Worm (Caenorhabditis elegans) whole organism, young adult: Measurements from ENCODE around the gene sod-1.
A peak's percentile ranks its signal among the peaks of the same experiment; 100 is the strongest.
"Not testable (repeated sequence)": the region's sequence is repeated elsewhere in the genome, so short reads cannot be mapped to it uniquely, and the experiment has no call there.

Experiments
- C17E4.6 ChIP-seq: fragments of 200-800 bp; sonication (Bioruptor generic); IDR thresholded peaks from 2 replicates; pipeline ENCODE4 v1.3.6; 2022; ENCODE audit warnings: missing genetic modification reagents, missing genetic modification characterization, missing compliant biosample characterization
- D2030.7 ChIP-seq: fragments of 200-800 bp; sonication (Bioruptor generic); IDR thresholded peaks from 2 replicates; pipeline ENCODE4 v1.3.6; 2022; ENCODE audit warnings: missing genetic modification reagents, missing genetic modification characterization, missing compliant biosample characterization
- F10E7.11 ChIP-seq: sonication (generic microtip); optimal IDR thresholded peaks from 2 replicates; lab custom pipeline; 2017; ENCODE audit warnings: mild to moderate bottlenecking, missing genetic modification characterization, moderate library complexity, missing compliant biosample characterization
- F37B4.10 ChIP-seq: fragments of 200-800 bp; sonication (Bioruptor generic); IDR thresholded peaks from 2 replicates; pipeline ENCODE4 v1.3.6; 2022; ENCODE audit warnings: missing genetic modification characterization, missing compliant biosample characterization
- F55B11.4 ChIP-seq: sonication (generic microtip); optimal IDR thresholded peaks from 2 replicates; lab custom pipeline; 2016; ENCODE audit warnings: missing compliant biosample characterization, missing genetic modification characterization, borderline replicate concordance; ENCODE audit not compliant: insufficient read depth
- K11D2.4 ChIP-seq: fragments of 200-800 bp; sonication (Bioruptor generic); IDR thresholded peaks from 2 replicates; pipeline ENCODE4 v1.3.6; 2022; ENCODE audit warnings: missing genetic modification reagents, missing genetic modification characterization, missing compliant biosample characterization
- T26A5.8 ChIP-seq: sonication (generic microtip); optimal IDR thresholded peaks from 2 replicates; lab custom pipeline; 2016; ENCODE audit warnings: missing genetic modification characterization, missing compliant biosample characterization
- Y53G8AR.9 ChIP-seq: fragments of 200-800 bp; sonication (Bioruptor generic); conservative IDR thresholded peaks from 2 replicates; pipeline ENCODE4 v1.3.6; 2022; ENCODE audit warnings: missing genetic modification reagents, missing genetic modification characterization, missing compliant biosample characterization
- Y56A3A.18 ChIP-seq: fragments of 200-800 bp; sonication (Bioruptor generic); IDR thresholded peaks from 2 replicates; pipeline ENCODE4 v1.3.6; 2022; ENCODE audit warnings: missing genetic modification reagents, missing genetic modification characterization, missing compliant biosample characterization
- Y95B8A.8 ChIP-seq: fragments of 200-800 bp; sonication (Bioruptor generic); IDR thresholded peaks from 2 replicates; pipeline ENCODE4 v1.3.6; 2022; ENCODE audit warnings: missing genetic modification reagents, missing genetic modification characterization, missing compliant biosample characterization
- ZK185.1 ChIP-seq: sonication (generic microtip); optimal IDR thresholded peaks from 2 replicates; lab custom pipeline; 2016; ENCODE audit warnings: mild to moderate bottlenecking, missing genetic modification characterization, missing compliant biosample characterization; ENCODE audit not compliant: poor library complexity, severe bottlenecking
- athp-1 ChIP-seq: sonication (generic microtip); optimal IDR thresholded peaks from 2 replicates; lab custom pipeline; 2017; ENCODE audit warnings: mild to moderate bottlenecking, missing genetic modification characterization, missing compliant biosample characterization
- cebp-1 ChIP-seq, 2 experiments: fragments of 200-800 bp in 1 of 2; sonication (Bioruptor generic) in 1 of 2; sonication (generic microtip) in 1 of 2; IDR thresholded peaks in 1 of 2; optimal IDR thresholded peaks in 1 of 2; 2 replicates each; pipeline versions ENCODE4 v1.3.6 to Lab custom; 2017 to 2022; ENCODE audit warnings: missing compliant biosample characterization in 2 of 2, missing genetic modification characterization in 2 of 2, mild to moderate bottlenecking in 1 of 2, missing genetic modification reagents in 1 of 2, moderate library complexity in 1 of 2
- ceh-100 ChIP-seq: fragments of 200-800 bp; sonication (Bioruptor generic); IDR thresholded peaks from 2 replicates; pipeline ENCODE4 v1.3.6; 2022; ENCODE audit warnings: missing genetic modification reagents, missing genetic modification characterization, missing compliant biosample characterization
- ceh-27 ChIP-seq: fragments of 200-800 bp; sonication (Bioruptor generic); optimal IDR thresholded peaks from 2 replicates; lab custom pipeline; 2018; ENCODE audit warnings: mild to moderate bottlenecking, missing genetic modification characterization, moderate library complexity, missing compliant biosample characterization
- ceh-58 ChIP-seq: fragments of 200-800 bp; sonication (Bioruptor generic); IDR thresholded peaks from 2 replicates; pipeline ENCODE4 v1.3.6; 2022; ENCODE audit warnings: missing genetic modification characterization, missing compliant biosample characterization
- dpl-1 ChIP-seq: fragments of 150-350 bp; optimal IDR thresholded peaks from 2 replicates; lab custom pipeline; 2014; ENCODE audit warnings: missing biosample characterization, missing genetic modification reagents, missing genetic modification characterization
- egl-18 ChIP-seq: fragments of 200-800 bp; sonication (Bioruptor generic); IDR thresholded peaks from 2 replicates; pipeline ENCODE4 v1.3.6; 2022; ENCODE audit warnings: missing genetic modification reagents, missing genetic modification characterization, missing compliant biosample characterization
- egrh-3 ChIP-seq: fragments of 200-800 bp; sonication (Bioruptor generic); IDR thresholded peaks from 2 replicates; pipeline ENCODE4 v1.3.6; 2022; ENCODE audit warnings: missing genetic modification reagents, missing genetic modification characterization, missing compliant biosample characterization
- ekl-4 ChIP-seq: fragments of 200-800 bp; sonication (Bioruptor generic); IDR thresholded peaks from 2 replicates; pipeline ENCODE4 v1.3.6; 2022; ENCODE audit warnings: missing genetic modification reagents, missing genetic modification characterization, missing compliant biosample characterization
- gei-17 ChIP-seq: fragments of 200-800 bp; sonication (Bioruptor generic); optimal IDR thresholded peaks from 2 replicates; lab custom pipeline; 2018; ENCODE audit warnings: mild to moderate bottlenecking, missing genetic modification characterization, missing compliant biosample characterization
- let-607 ChIP-seq, 2 experiments: fragments of 200-800 bp in 1 of 2; sonication (Bioruptor generic) in 1 of 2; sonication (generic microtip) in 1 of 2; optimal IDR thresholded peaks; 2 replicates each; lab custom pipeline; 2016 to 2018; ENCODE audit warnings: mild to moderate bottlenecking in 2 of 2, missing compliant biosample characterization in 2 of 2, missing genetic modification characterization in 2 of 2, moderate library complexity in 2 of 2, missing genotype in 1 of 2
- lin-54 ChIP-seq: fragments of 200-800 bp; sonication (Bioruptor generic); optimal IDR thresholded peaks from 2 replicates; lab custom pipeline; 2018; ENCODE audit warnings: mild to moderate bottlenecking, missing genetic modification characterization, missing compliant biosample characterization
- lsl-1 ChIP-seq: fragments of 200-800 bp; sonication (Bioruptor generic); optimal IDR thresholded peaks from 2 replicates; lab custom pipeline; 2018; ENCODE audit warnings: mild to moderate bottlenecking, missing genetic modification characterization, moderate library complexity, missing compliant biosample characterization
- lsy-27 ChIP-seq: sonication (generic microtip); optimal IDR thresholded peaks from 2 replicates; lab custom pipeline; 2017; ENCODE audit warnings: missing genetic modification characterization, mild to moderate bottlenecking, missing compliant biosample characterization, antibody characterized with exemption, missing genotype, borderline replicate concordance; ENCODE audit not compliant: insufficient read depth
- madf-6 ChIP-seq: fragments of 200-800 bp; sonication (Bioruptor generic); IDR thresholded peaks from 2 replicates; pipeline ENCODE4 v1.3.6; 2022; ENCODE audit warnings: missing genetic modification reagents, missing genetic modification characterization, missing compliant biosample characterization
- nhr-120 ChIP-seq: fragments of 200-800 bp; sonication (Bioruptor generic); IDR thresholded peaks from 2 replicates; pipeline ENCODE4 v1.3.6; 2022; ENCODE audit warnings: missing genetic modification characterization, missing compliant biosample characterization
- nhr-179 ChIP-seq: sonication (generic microtip); optimal IDR thresholded peaks from 2 replicates; lab custom pipeline; 2016; ENCODE audit warnings: mild to moderate bottlenecking, missing genetic modification characterization, missing compliant biosample characterization
- nhr-27 ChIP-seq: fragments of 200-800 bp; sonication (Bioruptor generic); optimal IDR thresholded peaks from 2 replicates; lab custom pipeline; 2018; ENCODE audit warnings: mild to moderate bottlenecking, missing genetic modification characterization, moderate library complexity, missing compliant biosample characterization
- nhr-80 ChIP-seq: sonication (generic microtip); optimal IDR thresholded peaks from 2 replicates; lab custom pipeline; 2016; ENCODE audit warnings: missing genetic modification characterization, missing compliant biosample characterization
- pha-4 ChIP-seq: fragments of 150-350 bp; sonication (generic microtip); optimal IDR thresholded peaks from 2 replicates; lab custom pipeline; 2014; ENCODE audit warnings: missing biosample characterization, missing genetic modification reagents, missing genetic modification characterization
- rec-8 ChIP-seq, 2 experiments: sonication (generic microtip); optimal IDR thresholded peaks; 2 replicates each; lab custom pipeline; 2016; ENCODE audit warnings: mild to moderate bottlenecking in 2 of 2, missing genetic modification characterization in 2 of 2, missing genetic modification reagents in 2 of 2, missing genotype in 2 of 2, missing biosample characterization in 1 of 2, missing compliant biosample characterization in 1 of 2, moderate library complexity in 1 of 2
- rpc-1 ChIP-seq, 2 experiments: fragments of 150-350 bp in 1 of 2; sonication (generic microtip) in 1 of 2; optimal IDR thresholded peaks; 2 replicates each; lab custom pipeline; 2014 to 2018; ENCODE audit warnings: missing biosample characterization in 1 of 2, missing genetic modification characterization in 1 of 2, missing genetic modification reagents in 1 of 2, missing genotype in 1 of 2
- snpc-1.1 ChIP-seq: sonication (generic microtip); optimal IDR thresholded peaks from 2 replicates; lab custom pipeline; 2017; ENCODE audit warnings: missing genetic modification characterization, mild to moderate bottlenecking, missing compliant biosample characterization, antibody characterized with exemption, moderate library complexity, missing genotype, missing genetic modification reagents; ENCODE audit not compliant: insufficient read depth
- snpc-1.3 ChIP-seq: sonication (generic microtip); optimal IDR thresholded peaks from 2 replicates; lab custom pipeline; 2017; ENCODE audit warnings: missing genetic modification characterization, mild to moderate bottlenecking, missing compliant biosample characterization, antibody characterized with exemption, moderate library complexity, missing genotype, missing genetic modification reagents; ENCODE audit not compliant: insufficient read depth
- snpc-3.4 ChIP-seq: sonication (generic microtip); optimal IDR thresholded peaks from 2 replicates; lab custom pipeline; 2017; ENCODE audit warnings: missing genetic modification characterization, mild to moderate bottlenecking, missing compliant biosample characterization, antibody characterized with exemption, moderate library complexity, missing genotype, missing genetic modification reagents
- tbp1 ChIP-seq: fragments of 200-800 bp; sonication (Bioruptor generic); optimal IDR thresholded peaks from 2 replicates; lab custom pipeline; 2018; ENCODE audit warnings: mild to moderate bottlenecking, missing genetic modification characterization, missing compliant biosample characterization
- unc-130 ChIP-seq: sonication (generic microtip); optimal IDR thresholded peaks from 2 replicates; lab custom pipeline; 2016; ENCODE audit warnings: missing genetic modification reagents, missing genetic modification characterization, missing compliant biosample characterization
- xnd-1 ChIP-seq: sonication (generic microtip); optimal IDR thresholded peaks from 2 replicates; lab custom pipeline; 2016; ENCODE audit warnings: missing genotype, missing genetic modification reagents, missing genetic modification characterization, missing compliant biosample characterization
- zim-3 ChIP-seq: sonication (generic microtip); optimal IDR thresholded peaks from 2 replicates; lab custom pipeline; 2017; ENCODE audit warnings: mild to moderate bottlenecking, missing genetic modification characterization, moderate library complexity, missing compliant biosample characterization
- ztf-18 ChIP-seq: sonication (generic microtip); optimal IDR thresholded peaks from 2 replicates; lab custom pipeline; 2016; ENCODE audit warnings: missing genotype, mild to moderate bottlenecking, missing genetic modification characterization, missing compliant biosample characterization
- ztf-26 ChIP-seq: sonication (generic microtip); optimal IDR thresholded peaks from 2 replicates; lab custom pipeline; 2017; ENCODE audit warnings: missing genetic modification characterization, missing compliant biosample characterization
- ztf-28 ChIP-seq: fragments of 200-800 bp; sonication (Bioruptor generic); IDR thresholded peaks from 2 replicates; pipeline ENCODE4 v1.3.6; 2022; ENCODE audit warnings: missing genetic modification reagents, missing genetic modification characterization, missing compliant biosample characterization

Gene sod-1

ce11 chrII:6977732-6978131 is 4.0 kb upstream of the sod-1 start, which contains the start of gene C15F1.8:
C15F1.8 (minus strand) TSS chrII:6977832.
- not testable (repeated sequence) for TF ChIP-seq Y95B8A.8; snpc-3.4; tbp1 (GFP tag; lab: Kevin White, UChicago)

ce11 chrII:6975725-6976124 is 2.0 kb upstream of the sod-1 start:
- peak in 1 of 2 experiments; percentile 1 for TF ChIP-seq rec-8 (tag; optimal IDR thresholded peaks at IDR 0.05; lab: Kevin White, UChicago)
- TF ChIP-seq snpc-3.4: peak; percentile 1
- no peak for TF ChIP-seq C17E4.6
- TF ChIP-seq nhr-27 (tag; lab: Kevin White, UChicago): no peak
- peak; percentile 45; the same call in 1 of the 2 replicates for TF ChIP-seq madf-6 (GFP tag; lab: Robert Waterston, UW)
- peak; percentile 55 for TF ChIP-seq lsl-1 (GFP tag; lab: Kevin White, UChicago)

- TF ChIP-seq ceh-58 (GFP tag; lab: Robert Waterston, UW) (no peak), snpc-1.3 (tag; lab: Kevin White, UChicago) (no peak), nhr-80 (tag; lab: Kevin White, UChicago) (no peak), athp-1 (tag; lab: Kevin White, UChicago) (no peak), egl-18 (GFP tag; lab: Robert Waterston, UW) (no peak), nhr-179 (tag; lab: Kevin White, UChicago) (no peak), ztf-18 (no peak), F55B11.4 (no peak), pha-4 (tag; lab: Kevin White, UChicago) (no peak), lin-54 (GFP tag; lab: Kevin White, UChicago) (peak; percentile 68), ZK185.1 (tag; lab: Kevin White, UChicago) (no peak), xnd-1 (tag; lab: Kevin White, UChicago) (no peak), ekl-4 (GFP tag; lab: Robert Waterston, UW) (no peak), nhr-120 (GFP tag; lab: Robert Waterston, UW) (no peak), nhr-27 (tag; lab: Kevin White, UChicago) (no peak), zim-3 (no peak), snpc-1.1 (tag; lab: Kevin White, UChicago) (no peak), T26A5.8 (tag; lab: Kevin White, UChicago) (no peak), rpc-1 (optimal IDR thresholded peaks at IDR 0.05; lab: Kevin White, UChicago) (no peak), rpc-1 (tag; optimal IDR thresholded peaks at IDR 0.05; lab: Kevin White, UChicago) (no peak), lsl-1 (GFP tag; lab: Kevin White, UChicago) (no peak), cebp-1 (GFP tag; IDR thresholded peaks at IDR 0.05; lab: Robert Waterston, UW) (no peak), cebp-1 (tag; optimal IDR thresholded peaks at IDR 0.05; lab: Kevin White, UChicago) (no peak), F37B4.10 (GFP tag; lab: Robert Waterston, UW) (no peak), egrh-3 (GFP tag; lab: Robert Waterston, UW) (no peak), ceh-100 (GFP tag; lab: Robert Waterston, UW) (no peak), lsy-27 (tag; lab: Kevin White, UChicago) (no peak), unc-130 (no peak), D2030.7 (no peak), Y56A3A.18 (GFP tag; lab: Robert Waterston, UW) (no peak), dpl-1 (GFP tag; lab: Kevin White, UChicago) (peak; percentile 48), K11D2.4 (GFP tag; lab: Robert Waterston, UW) (no peak), ztf-28 (GFP tag; lab: Robert Waterston, UW) (no peak), ztf-26 (tag; lab: Kevin White, UChicago) (no peak), ceh-27 (GFP tag; lab: Kevin White, UChicago) (no peak), let-607 (tag; optimal IDR thresholded peaks at IDR 0.05; lab: Kevin White, UChicago) (no peak), Y53G8AR.9 (no peak), F10E7.11 (tag; lab: Kevin White, UChicago) (no peak), gei-17 (GFP tag; lab: Kevin White, UChicago) (no peak)
Measured at ce11 chrII:6974011-6974410, 324 bp upstream of the sod-1 start.
